Fruit fly (Drosophila melanogaster) S2 (cell line): ENCODE results near the gene CG34376.

Experiments used
- CG8478 ChIP-seq: fragments of >200 bp; optimal IDR thresholded peaks from 2 replicates; lab custom pipeline; 2018
- CTCF ChIP-seq, 2 experiments: fragments of >200 bp; optimal IDR thresholded peaks; 2 replicates each; lab custom pipeline; 2018

dm6 chr3R:22497025-22497424 lies 49.1 kb downstream of the CG34376 start, which contains the start of gene Octbeta1R:
- TF ChIP-seq CG8478: no peak
- TF ChIP-seq CTCF (optimal IDR thresholded peaks at IDR 0.05; lab: Kevin White, UChicago): no peak
